Worm (Caenorhabditis elegans) whole organism, mixed stage, embryonic: ENCODE data around the gene str-82.

Source experiments
- ceh-83 ChIP-seq: fragments of 200-800 bp; sonication (Bioruptor generic); optimal IDR thresholded peaks from 2 replicates; lab custom pipeline; 2018; ENCODE audit warnings: mild to moderate bottlenecking, missing genetic modification characterization, missing compliant biosample characterization
- mep-1 ChIP-seq: fragments of 150-350 bp; optimal IDR thresholded peaks from 2 replicates; lab custom pipeline; 2017; ENCODE audit warnings: missing biosample characterization, missing genetic modification reagents, missing genetic modification characterization, inconsistent platforms
- nhr-237 ChIP-seq: fragments of 150-350 bp; optimal IDR thresholded peaks from 2 replicates; lab custom pipeline; 2014; ENCODE audit warnings: missing biosample characterization, missing genetic modification characterization
- ztf-11 ChIP-seq: fragments of 150-350 bp; optimal IDR thresholded peaks from 2 replicates; lab custom pipeline; 2014; ENCODE audit warnings: missing biosample characterization, missing genetic modification characterization

ce11 chrV:3976964-3977363, 2.5 kb downstream of the str-82 start, which contains the start of gene str-83:
- TF ChIP-seq ceh-83 (no peak), nhr-237 (tag; lab: Kevin White, UChicago) (no peak), mep-1 (no peak), ztf-11 (tag; lab: Kevin White, UChicago) (no peak)
